Worm (Caenorhabditis elegans): ENCODE results near the gene str-177.

- no peak for TF ChIP-seq flt-1 (GFP tag; IDR thresholded peaks at IDR 0.05)
- no peak for TF ChIP-seq tab-1 (GFP tag; IDR thresholded peaks at IDR 0.05)
- TF ChIP-seq ztf-29 (GFP tag; IDR thresholded peaks at IDR 0.05) = no peak
- TF ChIP-seq T22C8.4 (GFP tag; IDR thresholded peaks at IDR 0.05) = no peak
- no peak for TF ChIP-seq cog-1 (tag; optimal IDR thresholded peaks at IDR 0.05)
- no peak for TF ChIP-seq med-1 (GFP tag; optimal IDR thresholded peaks at IDR 0.05; ENCODE audit: insufficient read depth)
Measured at ce11 chrV:9162955-9163468, 35.8 kb downstream of the str-177 start, which contains the start of gene col-145.
